Worm (Caenorhabditis elegans) whole organism, midembryonic: ENCODE measurements around the gene mak-2.

ENCODE experiments used
- T22C8.4 ChIP-seq: fragments of 200-800 bp; sonication (Bioruptor generic); IDR thresholded peaks from 2 replicates; pipeline ENCODE4 v1.3.6; 2022; ENCODE audit warnings: missing genetic modification characterization, missing compliant biosample characterization
- flt-1 ChIP-seq: fragments of 200-800 bp; sonication (Bioruptor generic); IDR thresholded peaks from 2 replicates; pipeline ENCODE4 v1.3.6; 2022; ENCODE audit warnings: missing genetic modification characterization, missing compliant biosample characterization
- klf-2 ChIP-seq: fragments of 200-800 bp; sonication (Bioruptor generic); conservative IDR thresholded peaks from 2 replicates; pipeline ENCODE4 v1.3.6; 2022; ENCODE audit warnings: missing genetic modification reagents, missing genetic modification characterization, missing compliant biosample characterization
- med-1 ChIP-seq: sonication (generic microtip); optimal IDR thresholded peaks from 2 replicates; lab custom pipeline; 2017; ENCODE audit warnings: missing genetic modification characterization, mild to moderate bottlenecking, missing compliant biosample characterization, antibody characterized with exemption, missing genetic modification reagents; ENCODE audit not compliant: insufficient read depth
- ref-1 ChIP-seq: fragments of 200-800 bp; sonication (Bioruptor generic); conservative IDR thresholded peaks from 2 replicates; pipeline ENCODE4 v1.3.6; 2022; ENCODE audit warnings: missing genetic modification reagents, missing genetic modification characterization, missing compliant biosample characterization
- ztf-23 ChIP-seq: fragments of 200-800 bp; sonication (Bioruptor generic); IDR thresholded peaks from 2 replicates; pipeline ENCODE4 v1.3.6; 2022; ENCODE audit warnings: missing genetic modification reagents, missing genetic modification characterization, missing compliant biosample characterization
- ztf-29 ChIP-seq: fragments of 200-800 bp; sonication (Bioruptor generic); IDR thresholded peaks from 2 replicates; pipeline ENCODE4 v1.3.6; 2022; ENCODE audit warnings: missing genetic modification reagents, missing genetic modification characterization, missing compliant biosample characterization

DNA sequence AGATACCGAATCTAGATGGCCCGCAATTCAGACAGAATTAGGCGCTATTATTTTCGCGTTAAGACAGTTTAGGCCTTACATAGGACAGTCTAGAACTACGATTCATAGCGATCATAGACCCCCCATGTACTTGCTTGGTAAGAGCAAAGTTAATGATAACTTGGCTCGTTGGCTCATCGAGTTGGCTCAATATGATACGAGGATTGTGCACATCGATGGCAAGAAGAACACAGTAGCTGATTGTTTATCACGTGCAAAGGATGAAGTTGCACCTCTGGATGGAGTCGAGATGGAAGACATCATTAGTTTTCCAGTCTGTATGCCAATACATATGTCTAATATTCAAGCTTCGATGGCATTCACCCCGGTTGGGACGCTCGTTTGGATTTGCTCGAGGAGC is 32.5 kb downstream of the mak-2 start:
- TF ChIP-seq ztf-23 (GFP tag; lab: Robert Waterston, UW) (no peak), med-1 (GFP tag; lab: Kevin White, UChicago) (no peak), flt-1 (GFP tag; lab: Robert Waterston, UW) (no peak), T22C8.4 (GFP tag; lab: Robert Waterston, UW) (no peak), klf-2 (no peak), ztf-29 (GFP tag; lab: Robert Waterston, UW) (no peak), ref-1 (GFP tag; lab: Robert Waterston, UW) (no peak)
